Worm (Caenorhabditis elegans): Measurements from ENCODE around the gene npp-22.

- TF ChIP-seq ceh-82 (tag; optimal IDR thresholded peaks at IDR 0.05) (no peak), fos-1 (tag; optimal IDR thresholded peaks at IDR 0.05) (no peak), unc-39 (tag; optimal IDR thresholded peaks at IDR 0.05) (no peak), ztf-11 (tag; optimal IDR thresholded peaks at IDR 0.05) (no peak), ama-1 (optimal IDR thresholded peaks at IDR 0.05) (no peak), egl-27 (tag; optimal IDR thresholded peaks at IDR 0.05) (no peak), dmd-4 (tag; optimal IDR thresholded peaks at IDR 0.05) (no peak)
Measured at ce11 chrV:11695597-11695996, 37.7 kb downstream of the npp-22 start, which contains the start of gene W05E10.5.

Data from whole organism, L2 larva.